Fruit fly (Drosophila melanogaster) whole organism, pupa: ENCODE results near the gene per.

Experiments
- CG17806 ChIP-seq: fragments of 200-800 bp; sonication (Bioruptor generic); optimal IDR thresholded peaks from 2 replicates; lab custom pipeline; 2018; ENCODE audit warnings: missing biosample characterization, mild to moderate bottlenecking, missing genetic modification characterization, moderate library complexity
- CG34367 ChIP-seq: fragments of 200-800 bp; sonication (Bioruptor generic); optimal IDR thresholded peaks from 2 replicates; lab custom pipeline; 2018; ENCODE audit warnings: missing biosample characterization, mild to moderate bottlenecking, missing genetic modification characterization
- CG4496 ChIP-seq: fragments of 200-800 bp; sonication (Bioruptor generic); IDR thresholded peaks from 3 replicates; pipeline ENCODE4 v1.3.6; 2022; ENCODE audit warnings: missing biosample characterization, missing genetic modification characterization

- TF ChIP-seq CG4496 (GFP tag; lab: Robert Waterston, UW) (no peak; the same call in 2 of the 3 replicates), CG34367 (tag; lab: Kevin White, UChicago) (no peak), CG17806 (tag; lab: Kevin White, UChicago) (no peak)
Observed at dm6 chrX:2704134-2704773, 18.9 kb downstream of the per start, which contains the start of gene eIF2Bbeta.
